Fruit fly (Drosophila melanogaster): Measurements from ENCODE around the gene CG43074.

- TF ChIP-seq CG15479 (GFP tag; optimal IDR thresholded peaks at IDR 0.05) (no peak), dmrt99B (tag; optimal IDR thresholded peaks at IDR 0.05) (no peak), pfk (GFP tag; optimal IDR thresholded peaks at IDR 0.05) (no peak), dpn (GFP tag; optimal IDR thresholded peaks at IDR 0.05) (no peak), CG12219 (GFP tag; optimal IDR thresholded peaks at IDR 0.05) (no peak), Hsf (GFP tag; optimal IDR thresholded peaks at IDR 0.05) (no peak), bbx (GFP tag; IDR thresholded peaks at IDR 0.05; ENCODE audit: partially characterized antibody) (no peak), Sox102F (GFP tag; optimal IDR thresholded peaks at IDR 0.05) (no peak), CG33213 (GFP tag; optimal IDR thresholded peaks at IDR 0.05) (no peak), Hmr (GFP tag; optimal IDR thresholded peaks at IDR 0.05) (no peak), CG31224 (GFP tag; IDR thresholded peaks at IDR 0.05) (no peak), CG12155 (GFP tag; optimal IDR thresholded peaks at IDR 0.05) (no peak), bcd (GFP tag; optimal IDR thresholded peaks at IDR 0.05) (no peak), Hmx (GFP tag; optimal IDR thresholded peaks at IDR 0.05) (no peak)
Measured at dm6 chr3L:3461557-3462414, 22.7 kb downstream of the CG43074 start.
